Worm (Caenorhabditis elegans): ENCODE measurements around the gene vha-15.

Gene vha-15

DNA sequence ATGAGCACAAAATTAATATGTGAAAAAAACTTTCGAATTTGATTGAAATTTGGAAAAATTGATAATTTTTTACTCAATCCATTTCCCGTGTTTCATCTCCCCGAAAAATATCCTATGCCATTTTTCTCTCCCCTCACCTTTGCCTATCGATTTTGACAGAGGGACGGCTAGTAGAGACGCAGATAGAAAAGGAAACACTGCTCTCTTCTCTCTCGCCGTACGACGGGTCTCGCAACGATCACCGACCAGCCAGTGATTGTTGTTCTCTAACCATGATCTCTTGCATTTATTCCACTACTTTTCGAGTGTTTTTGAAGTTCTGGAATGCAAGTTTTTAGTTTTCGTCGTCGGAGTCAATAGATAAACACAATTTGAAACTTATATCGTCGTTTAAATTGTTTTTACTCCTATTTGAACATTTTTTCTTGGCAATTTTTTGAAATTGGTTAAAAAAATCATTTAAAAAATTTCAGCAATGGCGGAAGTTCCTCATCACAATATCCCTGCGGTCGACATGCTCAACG lies at the start of gene vha-15:
Gene vha-15 (plus strand): TSS at position 474 of the 524 bp plus-strand sequence.
- TF ChIP-seq ceh-16 (tag; optimal IDR thresholded peaks at IDR 0.05) (no peak), nhr-23 (tag; optimal IDR thresholded peaks at IDR 0.05) (peak; percentile 73), sea-2 (GFP tag; optimal IDR thresholded peaks at IDR 0.05) (peak; percentile 26), eor-1 (tag; optimal IDR thresholded peaks at IDR 0.05) (no peak), ceh-28 (tag; optimal IDR thresholded peaks at IDR 0.05) (peak; percentile 93), ceh-82 (tag; optimal IDR thresholded peaks at IDR 0.05) (no peak), unc-62 (GFP tag; optimal IDR thresholded peaks at IDR 0.05) (no peak), nhr-67 (tag; optimal IDR thresholded peaks at IDR 0.05) (no peak), lin-39 (tag; optimal IDR thresholded peaks at IDR 0.05) (peak; percentile 85), fkh-2 (tag; optimal IDR thresholded peaks at IDR 0.05) (no peak), jun-1 (tag; optimal IDR thresholded peaks at IDR 0.05) (peak; percentile 9), fkh-10 (GFP tag; optimal IDR thresholded peaks at IDR 0.05) (peak; percentile 46), fos-1 (tag; optimal IDR thresholded peaks at IDR 0.05) (no peak), elt-3 (tag; optimal IDR thresholded peaks at IDR 0.05) (no peak), pha-4 (tag; optimal IDR thresholded peaks at IDR 0.05) (peak; percentile 86), egl-5 (tag; optimal IDR thresholded peaks at IDR 0.05) (peak; percentile 3), ceh-9 (tag; optimal IDR thresholded peaks at IDR 0.05) (no peak), nfya-1 (tag; optimal IDR thresholded peaks at IDR 0.05; ENCODE audit: insufficient read depth) (peak; percentile 95), nhr-25 (tag; optimal IDR thresholded peaks at IDR 0.05) (peak; percentile 93), tbx-2 (tag; optimal IDR thresholded peaks at IDR 0.05) (no peak), nhr-76 (tag; optimal IDR thresholded peaks at IDR 0.05) (no peak), daf-12 (tag; optimal IDR thresholded peaks at IDR 0.05) (no peak), snpc-4 (tag; optimal IDR thresholded peaks at IDR 0.05) (peak; percentile 68), nhr-237 (tag; optimal IDR thresholded peaks at IDR 0.05) (no peak), egl-27 (tag; optimal IDR thresholded peaks at IDR 0.05) (no peak), ama-1 (optimal IDR thresholded peaks at IDR 0.05) (no peak), skn-1 (tag; optimal IDR thresholded peaks at IDR 0.05) (peak; percentile 37), nhr-12 (tag; optimal IDR thresholded peaks at IDR 0.05) (no peak), ztf-4 (tag; optimal IDR thresholded peaks at IDR 0.05) (no peak), nhr-43 (tag; optimal IDR thresholded peaks at IDR 0.05; ENCODE audit: poor library complexity, severe bottlenecking) (peak; percentile 48), nhr-28 (tag; optimal IDR thresholded peaks at IDR 0.05) (no peak), ztf-11 (tag; optimal IDR thresholded peaks at IDR 0.05) (no peak), pqm-1 (tag; optimal IDR thresholded peaks at IDR 0.05) (peak; percentile 62), hmg-11 (tag; optimal IDR thresholded peaks at IDR 0.05) (peak; percentile 65), R02D3.7 (tag; optimal IDR thresholded peaks at IDR 0.05) (peak; percentile 49), lin-15B (tag; optimal IDR thresholded peaks at IDR 0.05) (peak; percentile 75), lsy-12 (tag; optimal IDR thresholded peaks at IDR 0.05) (no peak), aly-2 (tag; optimal IDR thresholded peaks at IDR 0.05) (no peak), unc-39 (tag; optimal IDR thresholded peaks at IDR 0.05) (no peak), ZK546.5 (tag; optimal IDR thresholded peaks at IDR 0.05) (peak; percentile 18), mml-1 (tag; optimal IDR thresholded peaks at IDR 0.05) (no peak), nhr-11 (tag; optimal IDR thresholded peaks at IDR 0.05) (no peak), elt-2 (tag; optimal IDR thresholded peaks at IDR 0.05) (peak; percentile 63), elt-1 (tag; optimal IDR thresholded peaks at IDR 0.05) (peak; percentile 7), zag-1 (tag; optimal IDR thresholded peaks at IDR 0.05) (no peak), nhr-77 (tag; optimal IDR thresholded peaks at IDR 0.05) (no peak), mdl-1 (tag; optimal IDR thresholded peaks at IDR 0.05) (no peak)

All from whole organism, L3 larva.